Worm (Caenorhabditis elegans) whole organism, L3 larva: ENCODE data around the gene fbxa-111.

ENCODE experiments used
- R02D3.7 ChIP-seq: fragments of 150-350 bp; optimal IDR thresholded peaks from 2 replicates; lab custom pipeline; 2014; ENCODE audit warnings: missing biosample characterization, missing genetic modification characterization
- aly-2 ChIP-seq: fragments of 150-350 bp; optimal IDR thresholded peaks from 2 replicates; lab custom pipeline; 2014; ENCODE audit warnings: missing biosample characterization, missing genetic modification characterization
- ama-1 ChIP-seq: fragments of 150-350 bp; optimal IDR thresholded peaks from 2 replicates; lab custom pipeline; 2018
- ceh-16 ChIP-seq: sonication (generic microtip); optimal IDR thresholded peaks from 2 replicates; lab custom pipeline; 2017; ENCODE audit warnings: missing biosample characterization, missing genetic modification characterization
- ceh-28 ChIP-seq: fragments of 150-350 bp; optimal IDR thresholded peaks from 2 replicates; lab custom pipeline; 2014; ENCODE audit warnings: missing biosample characterization, missing genetic modification reagents, missing genetic modification characterization
- daf-12 ChIP-seq: fragments of 150-350 bp; optimal IDR thresholded peaks from 2 replicates; lab custom pipeline; 2014; ENCODE audit warnings: missing biosample characterization, missing genetic modification reagents, missing genetic modification characterization
- egl-5 ChIP-seq: fragments of 150-350 bp; optimal IDR thresholded peaks from 2 replicates; lab custom pipeline; 2017; ENCODE audit warnings: missing biosample characterization, missing genetic modification reagents, missing genetic modification characterization, inconsistent platforms
- elt-2 ChIP-seq: sonication (generic microtip); optimal IDR thresholded peaks from 2 replicates; lab custom pipeline; 2016; ENCODE audit warnings: missing genetic modification reagents, mild to moderate bottlenecking, missing genetic modification characterization, missing compliant biosample characterization
- elt-3 ChIP-seq, 3 experiments: fragments of 150-350 bp in 1 of 3; sonication (generic microtip) in 2 of 3; optimal IDR thresholded peaks; 2 replicates in 2 of 3; 4 replicates in 1 of 3; lab custom pipeline; 2014 to 2017; ENCODE audit warnings: missing biosample characterization in 3 of 3, missing genetic modification characterization in 3 of 3
- fkh-10 ChIP-seq: sonication (generic microtip); optimal IDR thresholded peaks from 2 replicates; lab custom pipeline; 2017; ENCODE audit warnings: missing biosample characterization, missing genetic modification reagents, missing genetic modification characterization
- fkh-2 ChIP-seq: fragments of 150-350 bp; optimal IDR thresholded peaks from 2 replicates; lab custom pipeline; 2014; ENCODE audit warnings: missing biosample characterization, missing genetic modification reagents, missing genetic modification characterization
- hmg-11 ChIP-seq: sonication (generic microtip); optimal IDR thresholded peaks from 2 replicates; lab custom pipeline; 2016; ENCODE audit warnings: missing genetic modification characterization, missing compliant biosample characterization
- jun-1 ChIP-seq: fragments of 150-350 bp; optimal IDR thresholded peaks from 2 replicates; lab custom pipeline; 2014; ENCODE audit warnings: missing biosample characterization, missing genetic modification reagents, missing genetic modification characterization
- lin-39 ChIP-seq: fragments of 150-350 bp; optimal IDR thresholded peaks from 2 replicates; lab custom pipeline; 2018; ENCODE audit warnings: missing biosample characterization, missing genetic modification reagents, missing genetic modification characterization
- mdl-1 ChIP-seq: fragments of 150-350 bp; optimal IDR thresholded peaks from 2 replicates; lab custom pipeline; 2014; ENCODE audit warnings: missing biosample characterization, missing genetic modification characterization
- nfya-1 ChIP-seq: sonication (generic microtip); optimal IDR thresholded peaks from 2 replicates; lab custom pipeline; 2017; ENCODE audit warnings: missing genetic modification characterization, mild to moderate bottlenecking, missing compliant biosample characterization, antibody characterized with exemption, moderate library complexity; ENCODE audit not compliant: insufficient read depth
- nhr-11 ChIP-seq: fragments of 150-350 bp; optimal IDR thresholded peaks from 2 replicates; lab custom pipeline; 2014; ENCODE audit warnings: missing biosample characterization, missing genetic modification characterization
- nhr-12 ChIP-seq: fragments of 150-350 bp; optimal IDR thresholded peaks from 2 replicates; lab custom pipeline; 2014; ENCODE audit warnings: missing biosample characterization, missing genetic modification characterization
- nhr-28 ChIP-seq: fragments of 150-350 bp; optimal IDR thresholded peaks from 2 replicates; lab custom pipeline; 2014; ENCODE audit warnings: missing biosample characterization, missing genetic modification characterization
- pqm-1 ChIP-seq: fragments of 150-350 bp; optimal IDR thresholded peaks from 2 replicates; lab custom pipeline; 2017; ENCODE audit warnings: missing biosample characterization, missing genetic modification characterization, inconsistent platforms
- unc-39 ChIP-seq: sonication (generic microtip); optimal IDR thresholded peaks from 4 replicates; lab custom pipeline; 2017; ENCODE audit warnings: missing biosample characterization, missing genetic modification characterization
- unc-62 ChIP-seq: fragments of 150-350 bp; sonication (generic microtip); optimal IDR thresholded peaks from 4 replicates; lab custom pipeline; 2014; ENCODE audit warnings: missing biosample characterization, missing genetic modification reagents, missing genetic modification characterization
- ztf-11 ChIP-seq: fragments of 150-350 bp; optimal IDR thresholded peaks from 2 replicates; lab custom pipeline; 2014; ENCODE audit warnings: missing biosample characterization, missing genetic modification characterization

Gene fbxa-111

DNA sequence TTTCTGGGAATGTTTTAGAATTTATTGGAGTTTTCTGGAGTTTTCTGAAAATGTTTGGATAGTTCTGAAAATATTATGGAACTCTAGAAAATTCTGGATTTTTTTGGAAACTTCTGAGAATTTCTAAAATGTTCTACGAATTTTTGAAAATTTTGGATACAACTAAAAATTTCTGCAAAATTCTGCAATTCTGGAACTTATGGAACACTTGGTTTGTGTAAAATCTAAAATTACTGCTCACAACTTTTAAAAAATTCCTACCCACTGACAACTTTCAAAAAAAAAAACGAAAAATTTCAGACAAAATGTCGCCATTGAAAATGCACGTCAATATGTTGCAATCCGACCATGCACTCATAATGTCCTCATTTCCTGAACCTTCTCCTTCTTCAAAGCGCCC lies 44.9 kb downstream of the fbxa-111 start, which contains the start of gene nhr-262:
Gene nhr-262 (plus strand): TSS at position 301 of the 400 bp plus-strand sequence.
- no peak for TF ChIP-seq unc-39
- TF ChIP-seq ama-1, result no peak
- TF ChIP-seq aly-2, result no peak
- TF ChIP-seq ceh-16 (tag; lab: Kevin White, UChicago), result no peak
- no peak for TF ChIP-seq mdl-1 (tag; lab: Kevin White, UChicago)
- TF ChIP-seq lin-39, result no peak
- no peak for TF ChIP-seq nfya-1 (tag; lab: Kevin White, UChicago)
- TF ChIP-seq unc-62 (GFP tag; lab: Kevin White, UChicago), result no peak
- TF ChIP-seq ztf-11 (tag; lab: Kevin White, UChicago), result no peak
- TF ChIP-seq fkh-10 (GFP tag; lab: Kevin White, UChicago), result no peak
- TF ChIP-seq ceh-28 (tag; lab: Kevin White, UChicago), result no peak
- no peak for TF ChIP-seq jun-1 (tag; lab: Kevin White, UChicago)
- TF ChIP-seq nhr-11 (tag; lab: Kevin White, UChicago), result no peak
- no peak for TF ChIP-seq fkh-2 (tag; lab: Kevin White, UChicago)
- TF ChIP-seq nhr-12, result no peak
- no peak for TF ChIP-seq daf-12 (tag; lab: Kevin White, UChicago)
- TF ChIP-seq R02D3.7 (tag; lab: Kevin White, UChicago), result no peak
- TF ChIP-seq elt-3 (tag; optimal IDR thresholded peaks at IDR 0.05; lab: Kevin White, UChicago), result no peak
- TF ChIP-seq pqm-1 (tag; lab: Kevin White, UChicago), result no peak
- TF ChIP-seq egl-5 (tag; lab: Kevin White, UChicago), result no peak
- TF ChIP-seq, all 47 proteins: peak for 0

DNA sequence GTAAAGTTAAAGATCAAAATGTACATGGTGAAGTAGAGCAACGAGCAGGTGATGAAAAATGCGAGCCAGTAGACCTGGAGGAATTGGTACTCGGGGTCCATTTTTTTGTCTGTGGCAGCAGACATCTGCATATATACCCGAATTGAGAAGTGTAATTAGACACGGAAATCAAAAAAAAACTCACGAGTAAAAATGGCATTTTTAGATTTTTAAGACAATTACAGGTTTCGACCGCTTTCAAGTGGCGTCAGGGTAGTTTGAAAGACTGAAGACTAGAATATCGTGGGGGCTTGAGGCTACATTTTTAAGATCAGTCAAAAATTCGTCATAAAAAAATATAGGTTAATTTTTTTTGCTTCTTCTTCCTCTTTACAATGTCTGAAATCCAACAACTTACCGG lies 46.8 kb downstream of the fbxa-111 start, which contains the start of gene srd-68:
Gene srd-68 (minus strand): TSS at position 101 of the 400 bp plus-strand sequence.
- TF ChIP-seq nhr-28 (tag; lab: Kevin White, UChicago), result no peak
- TF ChIP-seq ztf-11 (tag; lab: Kevin White, UChicago), result no peak
- no peak for TF ChIP-seq aly-2
- TF ChIP-seq egl-5 (tag; lab: Kevin White, UChicago), result no peak
- no peak for TF ChIP-seq elt-2 (tag; lab: Kevin White, UChicago)

DNA sequence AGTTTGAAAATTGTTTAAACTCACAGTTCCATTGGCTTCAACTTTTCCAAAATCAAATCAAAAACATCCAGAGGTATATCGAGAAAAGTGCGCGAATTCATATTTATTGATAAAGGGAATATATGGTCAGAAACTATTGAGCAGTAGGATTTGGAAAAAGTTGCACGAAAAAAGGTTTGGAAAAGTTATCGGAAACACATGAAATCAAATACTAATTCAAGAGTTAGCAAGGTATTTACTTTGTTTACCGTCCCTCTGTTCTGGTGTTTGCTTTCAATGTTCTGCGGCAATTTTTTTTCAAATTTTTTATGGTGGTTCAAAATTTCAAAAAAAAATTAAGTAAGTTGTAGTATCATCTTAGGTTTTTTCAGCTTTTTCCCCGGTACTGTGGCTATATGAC lies 50.2 kb downstream of the fbxa-111 start, which contains the start of gene fbxa-45:
Gene fbxa-45 (minus strand): TSS at position 101 of the 400 bp plus-strand sequence.
- no peak for TF ChIP-seq hmg-11 (tag; lab: Kevin White, UChicago)
- no peak for TF ChIP-seq elt-3 (tag; optimal IDR thresholded peaks at IDR 0.05; lab: Kevin White, UChicago)
- no peak for TF ChIP-seq lin-39
